Fruit fly (Drosophila melanogaster) whole organism, embryonic: Measurements from ENCODE around the gene rdog.

Source experiments
- Adf1 ChIP-seq: fragments of 200-800 bp; sonication (Bioruptor generic); IDR thresholded peaks from 2 replicates; pipeline ENCODE4 v1.3.6; 2022; ENCODE audit warnings: missing biosample characterization, missing genetic modification characterization
- Asciz ChIP-seq: fragments of 200-800 bp; sonication (Bioruptor generic); optimal IDR thresholded peaks from 2 replicates; lab custom pipeline; 2017; ENCODE audit warnings: missing biosample characterization, mild to moderate bottlenecking, missing genetic modification characterization, missing genetic modification reagents
- Atf-2 ChIP-seq: fragments of 200-800 bp; sonication (Bioruptor generic); optimal IDR thresholded peaks from 2 replicates; lab custom pipeline; 2016; ENCODE audit warnings: missing biosample characterization, missing genetic modification characterization
- Atf3 ChIP-seq: fragments of 200-800 bp; sonication (Bioruptor generic); optimal IDR thresholded peaks from 3 replicates; lab custom pipeline; 2016; ENCODE audit warnings: missing biosample characterization, missing genetic modification characterization
- CG10366 ChIP-seq: fragments of 200-800 bp; sonication (Bioruptor generic); IDR thresholded peaks from 2 replicates; pipeline ENCODE4 v1.3.6; 2022; ENCODE audit warnings: missing biosample characterization, missing genetic modification characterization
- CG10431 ChIP-seq: fragments of 200-800 bp; sonication (Bioruptor generic); optimal IDR thresholded peaks from 3 replicates; lab custom pipeline; 2018; ENCODE audit warnings: missing biosample characterization, mild to moderate bottlenecking, missing genetic modification characterization
- CG13424 ChIP-seq: fragments of 200-800 bp; sonication (Bioruptor generic); optimal IDR thresholded peaks from 2 replicates; lab custom pipeline; 2019; ENCODE audit warnings: missing biosample characterization, mild to moderate bottlenecking, missing genetic modification characterization, moderate library complexity
- CG14965 ChIP-seq: fragments of 200-800 bp; sonication (Bioruptor generic); optimal IDR thresholded peaks from 2 replicates; lab custom pipeline; 2016; ENCODE audit warnings: missing biosample characterization, missing genetic modification characterization, borderline replicate concordance
- CG1603 ChIP-seq: fragments of 200-800 bp; sonication (Bioruptor generic); optimal IDR thresholded peaks from 2 replicates; lab custom pipeline; 2019; ENCODE audit warnings: missing biosample characterization, mild to moderate bottlenecking, missing genetic modification characterization, moderate library complexity
- CG17359 ChIP-seq: fragments of 200-800 bp; sonication (Bioruptor generic); optimal IDR thresholded peaks from 3 replicates; lab custom pipeline; 2018; ENCODE audit warnings: missing biosample characterization, mild to moderate bottlenecking, missing genetic modification characterization, moderate library complexity
- CG17361 ChIP-seq: fragments of 200-800 bp; sonication (Bioruptor generic); IDR thresholded peaks from 3 replicates; pipeline ENCODE4 v1.3.6; 2022; ENCODE audit warnings: missing biosample characterization, missing genetic modification characterization
- CG18764 ChIP-seq: fragments of 200-800 bp; sonication (Bioruptor generic); optimal IDR thresholded peaks from 3 replicates; lab custom pipeline; 2016; ENCODE audit warnings: missing biosample characterization, missing genetic modification characterization
- CG3065 ChIP-seq: fragments of 200-800 bp; sonication (Bioruptor generic); optimal IDR thresholded peaks from 2 replicates; lab custom pipeline; 2016; ENCODE audit warnings: missing biosample characterization, missing genetic modification characterization
- CG31441 ChIP-seq: fragments of 200-800 bp; sonication (Bioruptor generic); IDR thresholded peaks from 2 replicates; pipeline ENCODE4 v1.3.6; 2022; ENCODE audit warnings: missing biosample characterization, missing genetic modification characterization
- CG32772 ChIP-seq: fragments of 200-800 bp; sonication (Bioruptor generic); IDR thresholded peaks from 2 replicates; pipeline ENCODE4 v1.3.6; 2022; ENCODE audit warnings: missing biosample characterization, missing genetic modification characterization
- CG4424 ChIP-seq: fragments of 200-800 bp; sonication (Bioruptor generic); optimal IDR thresholded peaks from 3 replicates; lab custom pipeline; 2016; ENCODE audit warnings: missing biosample characterization, missing genetic modification characterization
- CG6272 ChIP-seq: fragments of 200-800 bp; sonication (Bioruptor generic); IDR thresholded peaks from 2 replicates; pipeline ENCODE4 v1.3.6; 2022; ENCODE audit warnings: missing biosample characterization, missing genetic modification characterization
- CG7357 ChIP-seq: fragments of 200-800 bp; sonication (Bioruptor generic); IDR thresholded peaks from 3 replicates; pipeline ENCODE4 v1.3.6; 2022; ENCODE audit warnings: missing biosample characterization, missing genetic modification characterization
- CG8765 ChIP-seq: fragments of 200-800 bp; sonication (Bioruptor generic); IDR thresholded peaks from 2 replicates; pipeline ENCODE4 v1.3.6; 2022; ENCODE audit warnings: missing biosample characterization, missing genetic modification characterization
- CG8924 ChIP-seq: fragments of 200-800 bp; optimal IDR thresholded peaks from 3 replicates; lab custom pipeline; 2019; ENCODE audit warnings: missing biosample characterization, mild to moderate bottlenecking, missing genetic modification characterization, moderate library complexity
- Dref ChIP-seq: fragments of 200-800 bp; sonication (Bioruptor generic); IDR thresholded peaks from 2 replicates; pipeline ENCODE4 v1.3.6; 2022; ENCODE audit warnings: missing biosample characterization, missing genetic modification characterization
- Ets65A ChIP-seq: fragments of 200-800 bp; sonication (Bioruptor generic); peaks from one replicate; lab custom pipeline; 2016; ENCODE audit warnings: missing biosample characterization, missing genetic modification characterization
- Fer2 ChIP-seq: fragments of 200-800 bp; sonication (Bioruptor generic); optimal IDR thresholded peaks from 2 replicates; lab custom pipeline; 2018; ENCODE audit warnings: missing biosample characterization, mild to moderate bottlenecking, missing genetic modification characterization, moderate library complexity
- HLHmδ ChIP-seq: fragments of 200-800 bp; sonication (Bioruptor generic); optimal IDR thresholded peaks from 2 replicates; lab custom pipeline; 2018; ENCODE audit warnings: missing biosample characterization, mild to moderate bottlenecking, missing genetic modification characterization, moderate library complexity
- Mes4 ChIP-seq: fragments of 200-800 bp; sonication (Bioruptor generic); optimal IDR thresholded peaks from 2 replicates; lab custom pipeline; 2016; ENCODE audit warnings: missing biosample characterization, missing genetic modification characterization
- Pdp1 ChIP-seq, 2 experiments: fragments of 200-800 bp; sonication (Bioruptor generic); optimal IDR thresholded peaks; 3 replicates each; lab custom pipeline; 2016; ENCODE audit warnings: missing biosample characterization in 2 of 2, missing genetic modification characterization in 2 of 2, mild to moderate bottlenecking in 1 of 2, moderate library complexity in 1 of 2
- Spps ChIP-seq: fragments of 200-800 bp; sonication (Bioruptor generic); optimal IDR thresholded peaks from 2 replicates; lab custom pipeline; 2018; ENCODE audit warnings: missing biosample characterization, mild to moderate bottlenecking, missing genetic modification characterization
- Sry-δ ChIP-seq: fragments of 200-800 bp; sonication (Bioruptor generic); optimal IDR thresholded peaks from 2 replicates; lab custom pipeline; 2016; ENCODE audit warnings: missing biosample characterization, missing genetic modification characterization
- Taf1 ChIP-seq: fragments of 200-800 bp; sonication (Bioruptor generic); IDR thresholded peaks from 2 replicates; pipeline ENCODE4 v1.3.6; 2022; ENCODE audit warnings: missing biosample characterization, missing genetic modification characterization
- Vsx1 ChIP-seq: fragments of 200-800 bp; sonication (Bioruptor generic); optimal IDR thresholded peaks from 2 replicates; lab custom pipeline; 2017; ENCODE audit warnings: missing biosample characterization, mild to moderate bottlenecking, missing genetic modification characterization, missing genetic modification reagents
- ab ChIP-seq: fragments of 200-800 bp; sonication (Bioruptor generic); optimal IDR thresholded peaks from 2 replicates; lab custom pipeline; 2016; ENCODE audit warnings: missing biosample characterization, missing genetic modification characterization
- ap ChIP-seq: fragments of 200-800 bp; sonication (Bioruptor generic); IDR thresholded peaks from 2 replicates; pipeline ENCODE4 v1.3.6; 2022; ENCODE audit warnings: missing biosample characterization, missing genetic modification characterization
- ase ChIP-seq: fragments of 200-800 bp; sonication (Bioruptor generic); IDR thresholded peaks from 3 replicates; pipeline ENCODE4 v1.3.6; 2022; ENCODE audit warnings: missing biosample characterization, missing genetic modification characterization
- ash1 ChIP-seq: fragments of 200-800 bp; sonication (Bioruptor generic); optimal IDR thresholded peaks from 2 replicates; lab custom pipeline; 2018; ENCODE audit warnings: missing biosample characterization, mild to moderate bottlenecking, missing genetic modification characterization
- az2 ChIP-seq: fragments of 200-800 bp; sonication (Bioruptor generic); optimal IDR thresholded peaks from 3 replicates; lab custom pipeline; 2016; ENCODE audit warnings: missing biosample characterization, missing genetic modification characterization
- bab2 ChIP-seq: fragments of 200-800 bp; sonication (Bioruptor generic); optimal IDR thresholded peaks from 2 replicates; lab custom pipeline; 2016; ENCODE audit warnings: missing biosample characterization, missing genetic modification characterization
- bbx ChIP-seq: fragments of 200-800 bp; sonication (Bioruptor generic); IDR thresholded peaks from 2 replicates; pipeline ENCODE4 v1.3.6; 2022; ENCODE audit warnings: missing biosample characterization, missing genetic modification characterization; ENCODE audit not compliant: partially characterized antibody
- cas ChIP-seq: fragments of 200-800 bp; sonication (Bioruptor generic); IDR thresholded peaks from 2 replicates; pipeline ENCODE4 v1.3.6; 2022; ENCODE audit warnings: missing biosample characterization, missing genetic modification characterization
- emc ChIP-seq: fragments of 200-800 bp; sonication (Bioruptor generic); optimal IDR thresholded peaks from 2 replicates; lab custom pipeline; 2016; ENCODE audit warnings: missing biosample characterization, missing genetic modification characterization
- fd102C ChIP-seq: fragments of 200-800 bp; sonication (Bioruptor generic); optimal IDR thresholded peaks from 2 replicates; lab custom pipeline; 2018; ENCODE audit warnings: missing biosample characterization, mild to moderate bottlenecking, missing genetic modification characterization, moderate library complexity
- hkb ChIP-seq, 2 experiments: fragments of 200-800 bp in 1 of 2; fragments of >200 bp in 1 of 2; sonication (Bioruptor generic) in 1 of 2; IDR thresholded peaks in 1 of 2; optimal IDR thresholded peaks in 1 of 2; 2 replicates each; pipeline versions ENCODE4 v1.3.6 to Lab custom; 2017 to 2022; ENCODE audit warnings: missing biosample characterization in 1 of 2, missing genetic modification characterization in 1 of 2
- kay ChIP-seq: fragments of 200-800 bp; sonication (Bioruptor generic); optimal IDR thresholded peaks from 2 replicates; lab custom pipeline; 2016; ENCODE audit warnings: missing biosample characterization, missing genetic modification characterization
- klu ChIP-seq: fragments of 200-800 bp; sonication (Bioruptor generic); IDR thresholded peaks from 2 replicates; pipeline ENCODE4 v1.3.6; 2022; ENCODE audit warnings: missing biosample characterization, missing genetic modification characterization
- pan ChIP-seq, 4 experiments: fragments of >200 bp in 3 of 4; fragments of 200-800 bp in 1 of 4; sonication (Bioruptor generic) in 1 of 4; optimal IDR thresholded peaks in 3 of 4; IDR thresholded peaks in 1 of 4; 2 replicates each; pipeline versions ENCODE4 v1.3.6 to Lab custom; 2017 to 2022; ENCODE audit warnings: missing biosample characterization in 2 of 4, missing genetic modification characterization in 2 of 4, mixed read lengths in 1 of 4
- pb ChIP-seq: fragments of 200-800 bp; sonication (Bioruptor generic); optimal IDR thresholded peaks from 3 replicates; lab custom pipeline; 2016; ENCODE audit warnings: missing biosample characterization, missing genetic modification characterization
- peb ChIP-seq: fragments of 200-800 bp; sonication (Bioruptor generic); IDR thresholded peaks from 2 replicates; pipeline ENCODE4 v1.3.6; 2022; ENCODE audit warnings: missing biosample characterization, missing genetic modification characterization
- pnt ChIP-seq: fragments of 200-800 bp; sonication (Bioruptor generic); optimal IDR thresholded peaks from 3 replicates; lab custom pipeline; 2016; ENCODE audit warnings: missing biosample characterization, missing genetic modification characterization
- slou ChIP-seq: fragments of 200-800 bp; sonication (Bioruptor generic); optimal IDR thresholded peaks from 3 replicates; lab custom pipeline; 2016; ENCODE audit warnings: missing biosample characterization, missing genetic modification characterization
- twi ChIP-seq: fragments of 200-800 bp; optimal IDR thresholded peaks from 2 replicates; lab custom pipeline; 2019; ENCODE audit warnings: missing biosample characterization, mild to moderate bottlenecking, missing genetic modification characterization, moderate library complexity
- usp ChIP-seq: fragments of >200 bp; optimal IDR thresholded peaks from 2 replicates; lab custom pipeline; 2017; ENCODE audit warnings: missing biosample characterization, missing genetic modification characterization
- zen ChIP-seq: fragments of 200-800 bp; sonication (Bioruptor generic); optimal IDR thresholded peaks from 3 replicates; lab custom pipeline; 2018; ENCODE audit warnings: missing biosample characterization, mild to moderate bottlenecking, missing genetic modification characterization, moderate library complexity

Gene rdog

dm6 chr3R:29214262-29214661 lies 56.3 kb downstream of the rdog start (continued):
- TF ChIP-seq usp (GFP tag; lab: Kevin White, UChicago) (no peak), Ets65A (GFP tag; lab: Kevin White, UChicago) (peak; percentile 100), peb (GFP tag; lab: Robert Waterston, UW) (peak; percentile 99), ase (peak; percentile 99), CG8924 (peak; percentile 99), Adf1 (GFP tag; lab: Robert Waterston, UW) (peak; percentile 91), Mes4 (GFP tag; lab: Kevin White, UChicago) (peak; percentile 99), zen (peak; percentile 99), CG32772 (GFP tag; lab: Robert Waterston, UW) (peak; percentile 99), CG7357 (peak; percentile 91), CG10431 (GFP tag; lab: Kevin White, UChicago) (peak; percentile 98), Spps (tag; lab: Kevin White, UChicago) (peak; percentile 99), CG17359 (tag; lab: Kevin White, UChicago) (peak; percentile 99), pb (GFP tag; lab: Kevin White, UChicago) (peak; percentile 98), CG1603 (peak; percentile 96), CG14965 (peak; percentile 90), CG8765 (GFP tag; lab: Robert Waterston, UW) (peak; percentile 99), pnt (GFP tag; lab: Kevin White, UChicago) (peak; percentile 98), HLHmδ (no peak), ap (GFP tag; lab: Robert Waterston, UW) (peak; percentile 99), CG4424 (GFP tag; lab: Kevin White, UChicago) (peak; percentile 99), CG31441 (GFP tag; lab: Robert Waterston, UW) (peak; percentile 98), pan (optimal IDR thresholded peaks at IDR 0.05; lab: Kevin White, UChicago) (no peak), pan (GFP tag; optimal IDR thresholded peaks at IDR 0.05 in 1 of 2, IDR thresholded peaks at IDR 0.05 in 1 of 2) (peak in 1 of 2 experiments; percentile 99), Atf3 (GFP tag; lab: Kevin White, UChicago) (peak; percentile 98), cas (GFP tag; lab: Robert Waterston, UW) (peak; percentile 99), az2 (GFP tag; lab: Kevin White, UChicago) (peak; percentile 99), CG10366 (GFP tag; lab: Robert Waterston, UW) (peak; percentile 99), bbx (GFP tag; lab: Robert Waterston, UW) (peak; percentile 45), Atf-2 (GFP tag; lab: Kevin White, UChicago) (peak; percentile 99), bab2 (peak; percentile 99), hkb (optimal IDR thresholded peaks at IDR 0.05; lab: Kevin White, UChicago) (no peak), hkb (GFP tag; IDR thresholded peaks at IDR 0.05; lab: Robert Waterston, UW) (peak; percentile 100), kay (GFP tag; lab: Kevin White, UChicago) (peak; percentile 97), ab (GFP tag; lab: Kevin White, UChicago) (peak; percentile 98), emc (GFP tag; lab: Kevin White, UChicago) (peak; percentile 97), Asciz (GFP tag; lab: Kevin White, UChicago) (peak; percentile 99), CG18764 (peak; percentile 98), Fer2 (tag; lab: Kevin White, UChicago) (peak; percentile 97), CG3065 (GFP tag; lab: Kevin White, UChicago) (peak; percentile 99), Pdp1 (GFP tag; optimal IDR thresholded peaks at IDR 0.05; lab: Kevin White, UChicago) (peak; percentile 99), Vsx1 (GFP tag; lab: Kevin White, UChicago) (peak; percentile 98), Taf1 (peak; percentile 98), fd102C (GFP tag; lab: Kevin White, UChicago) (peak; percentile 98), CG6272 (GFP tag; lab: Robert Waterston, UW) (peak; percentile 96), twi (tag; lab: Kevin White, UChicago) (peak; percentile 98), klu (peak; percentile 95), slou (GFP tag; lab: Kevin White, UChicago) (peak; percentile 98), ash1 (GFP tag; lab: Kevin White, UChicago) (peak; percentile 92), Dref (GFP tag; lab: Robert Waterston, UW) (peak; percentile 50), CG13424 (peak; percentile 99), Sry-δ (GFP tag; lab: Kevin White, UChicago) (peak; percentile 79), CG17361 (GFP tag; lab: Robert Waterston, UW) (peak; percentile 98)
